Fruit fly (Drosophila melanogaster): ENCODE measurements around the gene Cnot4.

- TF ChIP-seq insv (optimal IDR thresholded peaks at IDR 0.05) (no peak), h (optimal IDR thresholded peaks at IDR 0.05) (no peak), Sin3A (optimal IDR thresholded peaks at IDR 0.05) (no peak), Myc (optimal IDR thresholded peaks at IDR 0.05) (no peak), psq (optimal IDR thresholded peaks at IDR 0.05) (no peak)
Observed at dm6 chr2L:10439174-10439573, 42.7 kb downstream of the Cnot4 start, which contains the start of gene Nse4.
